Worm (Caenorhabditis elegans) whole organism, late embryonic: ENCODE measurements around the gene srx-41.

Source experiments
- C08G9.2 ChIP-seq: sonication (generic microtip); optimal IDR thresholded peaks from 2 replicates; lab custom pipeline; 2016; ENCODE audit warnings: mild to moderate bottlenecking, missing genetic modification characterization, moderate library complexity, missing compliant biosample characterization
- T23F11.4 ChIP-seq: fragments of 200-800 bp; sonication (Bioruptor generic); optimal IDR thresholded peaks from 2 replicates; lab custom pipeline; 2018; ENCODE audit warnings: mild to moderate bottlenecking, missing genetic modification characterization, missing compliant biosample characterization
- ceh-19 ChIP-seq: fragments of 200-800 bp; sonication (Bioruptor generic); optimal IDR thresholded peaks from 2 replicates; lab custom pipeline; 2018; ENCODE audit warnings: mild to moderate bottlenecking, missing genetic modification characterization, missing compliant biosample characterization
- ceh-30 ChIP-seq: fragments of 150-350 bp; optimal IDR thresholded peaks from 2 replicates; lab custom pipeline; 2014; ENCODE audit warnings: missing biosample characterization, missing genetic modification characterization
- ceh-34 ChIP-seq: sonication (generic microtip); optimal IDR thresholded peaks from 2 replicates; lab custom pipeline; 2016; ENCODE audit warnings: mild to moderate bottlenecking, missing genetic modification characterization, missing compliant biosample characterization
- ceh-45 ChIP-seq: fragments of 200-800 bp; sonication (Bioruptor generic); IDR thresholded peaks from 2 replicates; pipeline ENCODE4 v1.3.6; 2022; ENCODE audit warnings: missing genetic modification reagents, missing genetic modification characterization, missing compliant biosample characterization
- ceh-6 ChIP-seq: fragments of 200-800 bp; sonication (Bioruptor generic); optimal IDR thresholded peaks from 2 replicates; lab custom pipeline; 2018; ENCODE audit warnings: mild to moderate bottlenecking, missing genetic modification characterization, missing compliant biosample characterization
- dmd-4 ChIP-seq: sonication (generic microtip); optimal IDR thresholded peaks from 2 replicates; lab custom pipeline; 2016; ENCODE audit warnings: borderline replicate concordance, missing genetic modification characterization, missing compliant biosample characterization
- dve-1 ChIP-seq: sonication (generic microtip); optimal IDR thresholded peaks from 2 replicates; lab custom pipeline; 2017; ENCODE audit warnings: antibody characterized with exemption, mild to moderate bottlenecking, missing genetic modification characterization, missing compliant biosample characterization
- ets-4 ChIP-seq: sonication (generic microtip); optimal IDR thresholded peaks from 2 replicates; lab custom pipeline; 2016; ENCODE audit warnings: missing genetic modification characterization, missing compliant biosample characterization
- eyg-1 ChIP-seq: sonication (generic microtip); optimal IDR thresholded peaks from 2 replicates; lab custom pipeline; 2016; ENCODE audit warnings: missing genotype, missing genetic modification characterization, missing compliant biosample characterization
- gmeb-2 ChIP-seq: sonication (generic microtip); optimal IDR thresholded peaks from 2 replicates; lab custom pipeline; 2016; ENCODE audit warnings: missing genetic modification characterization, inconsistent platforms, missing compliant biosample characterization
- hlh-13 ChIP-seq: fragments of 200-800 bp; sonication (Bioruptor generic); optimal IDR thresholded peaks from 2 replicates; lab custom pipeline; 2018; ENCODE audit warnings: mild to moderate bottlenecking, missing genetic modification characterization, missing compliant biosample characterization
- hlh-15 ChIP-seq: sonication (generic microtip); optimal IDR thresholded peaks from 2 replicates; lab custom pipeline; 2016; ENCODE audit warnings: missing genetic modification characterization, missing compliant biosample characterization
- hlh-8 ChIP-seq: sonication (generic microtip); optimal IDR thresholded peaks from 2 replicates; lab custom pipeline; 2016; ENCODE audit warnings: missing genotype, missing genetic modification characterization, missing compliant biosample characterization
- lim-6 ChIP-seq: sonication (generic microtip); optimal IDR thresholded peaks from 2 replicates; lab custom pipeline; 2016; ENCODE audit warnings: missing genetic modification characterization, missing compliant biosample characterization
- lin-11 ChIP-seq: fragments of 200-800 bp; sonication (Bioruptor generic); optimal IDR thresholded peaks from 2 replicates; lab custom pipeline; 2018; ENCODE audit warnings: mild to moderate bottlenecking, missing genetic modification characterization, missing compliant biosample characterization
- madf-2 ChIP-seq: sonication (generic microtip); optimal IDR thresholded peaks from 2 replicates; lab custom pipeline; 2017; ENCODE audit warnings: missing genetic modification characterization, missing compliant biosample characterization
- mec-3 ChIP-seq: sonication (generic microtip); optimal IDR thresholded peaks from 2 replicates; lab custom pipeline; 2016; ENCODE audit warnings: borderline replicate concordance, missing genetic modification characterization, missing compliant biosample characterization
- nfya-1 ChIP-seq: sonication (generic microtip); optimal IDR thresholded peaks from 2 replicates; lab custom pipeline; 2017; ENCODE audit warnings: missing genetic modification characterization, mild to moderate bottlenecking, missing compliant biosample characterization, antibody characterized with exemption, moderate library complexity
- npax-4 ChIP-seq: sonication (generic microtip); optimal IDR thresholded peaks from 2 replicates; lab custom pipeline; 2016; ENCODE audit warnings: missing genetic modification characterization, missing compliant biosample characterization
- tbx-2 ChIP-seq: sonication (generic microtip); optimal IDR thresholded peaks from 2 replicates; lab custom pipeline; 2016; ENCODE audit warnings: missing genetic modification characterization, missing compliant biosample characterization
- zip-5 ChIP-seq: sonication (generic microtip); optimal IDR thresholded peaks from 2 replicates; lab custom pipeline; 2016; ENCODE audit warnings: missing genetic modification characterization, missing compliant biosample characterization

srx-41 gene

ce11 chrV:3587633-3588032 lies 49.4 kb downstream of the srx-41 start (continued):
- TF ChIP-seq npax-4 (tag; lab: Kevin White, UChicago) (peak; percentile 27), ceh-34 (tag; lab: Kevin White, UChicago) (peak; percentile 74), C08G9.2 (tag; lab: Kevin White, UChicago) (no peak), ceh-19 (GFP tag; lab: Kevin White, UChicago) (peak; percentile 49), ceh-30 (tag; lab: Kevin White, UChicago) (no peak), lim-6 (tag; lab: Kevin White, UChicago) (no peak), lin-11 (peak; percentile 50), hlh-8 (tag; lab: Kevin White, UChicago) (no peak), T23F11.4 (GFP tag; lab: Kevin White, UChicago) (no peak), hlh-13 (no peak), mec-3 (tag; lab: Kevin White, UChicago) (peak; percentile 13), dmd-4 (tag; lab: Kevin White, UChicago) (peak; percentile 45), hlh-15 (tag; lab: Kevin White, UChicago) (peak; percentile 31)

DNA sequence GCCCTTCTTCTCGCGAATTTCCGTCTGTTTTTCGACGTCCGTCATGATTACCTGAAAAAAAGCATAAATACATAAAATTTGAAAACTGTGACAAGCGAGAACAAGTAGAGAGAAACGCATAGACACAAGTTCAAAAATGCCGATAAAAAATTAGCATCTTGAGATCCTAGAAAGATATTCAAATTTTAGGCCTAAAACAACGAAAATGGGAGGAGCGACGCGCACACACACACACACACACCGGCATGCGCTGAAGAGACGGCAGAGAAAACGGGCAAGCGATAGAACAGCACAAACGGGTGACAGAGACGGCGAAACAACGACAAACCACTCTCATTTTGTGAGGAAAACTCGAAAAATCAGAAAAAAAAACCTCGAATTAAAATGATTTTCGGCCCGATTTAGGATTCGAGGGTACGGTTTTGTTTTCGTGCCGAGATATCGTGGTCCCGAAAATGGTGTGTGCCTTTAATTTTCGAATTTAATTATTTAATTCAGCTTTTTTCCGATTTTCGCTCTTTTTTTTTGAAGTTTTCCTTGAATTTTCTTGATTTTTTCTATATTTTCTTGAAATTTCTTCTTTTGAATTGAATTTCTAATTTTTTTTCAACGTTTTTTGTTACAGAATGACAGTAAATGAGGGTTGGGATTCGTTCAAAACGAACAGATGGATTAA lies 50.8 kb downstream of the srx-41 start, which contains the start of the genes rpl-11.1 and T22F3.2:
Gene rpl-11.1 (minus strand): TSS at position 51 of the 676 bp plus-strand sequence.
Gene T22F3.2 (plus strand): TSS at position 626 of the 676 bp plus-strand sequence.
- TF ChIP-seq nfya-1 (tag; lab: Kevin White, UChicago) (peak; percentile 14), ceh-6 (GFP tag; lab: Kevin White, UChicago) (no peak)

DNA sequence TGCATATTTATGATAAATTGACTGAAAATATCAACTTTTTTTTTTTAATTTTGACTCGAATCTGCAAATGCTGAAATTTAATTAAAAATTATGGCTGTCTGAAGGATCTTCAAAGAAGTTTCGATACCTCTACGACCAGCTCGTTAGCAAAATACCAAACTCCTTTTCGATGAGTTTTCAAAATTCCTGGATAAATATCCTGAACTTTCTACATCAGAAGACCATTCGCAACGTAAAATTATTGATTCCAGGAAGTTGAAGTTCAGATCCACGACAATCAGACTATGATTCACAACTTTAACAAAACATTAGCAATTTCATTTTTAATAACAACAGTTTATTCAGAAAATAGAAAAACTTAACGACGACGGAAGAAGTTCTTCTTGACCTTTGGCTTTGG lies 52.0 kb downstream of the srx-41 start:
- TF ChIP-seq eyg-1 (tag; lab: Kevin White, UChicago) (no peak), ceh-30 (tag; lab: Kevin White, UChicago) (no peak), gmeb-2 (tag; lab: Kevin White, UChicago) (no peak), ceh-45 (GFP tag; lab: Robert Waterston, UW) (no peak), madf-2 (tag; lab: Kevin White, UChicago) (no peak), ceh-6 (GFP tag; lab: Kevin White, UChicago) (no peak), tbx-2 (tag; lab: Kevin White, UChicago) (no peak), dve-1 (tag; lab: Kevin White, UChicago) (no peak), lin-11 (no peak), zip-5 (tag; lab: Kevin White, UChicago) (no peak), ets-4 (tag; lab: Kevin White, UChicago) (no peak)
